Worm (Caenorhabditis elegans): ENCODE results near the gene nspd-5.

- TF ChIP-seq lin-14 (GFP tag; optimal IDR thresholded peaks at IDR 0.05) (no peak), ama-1 (optimal IDR thresholded peaks at IDR 0.05) (no peak), lin-15B (tag; optimal IDR thresholded peaks at IDR 0.05) (no peak), nhr-76 (tag; optimal IDR thresholded peaks at IDR 0.05) (no peak), ztf-4 (tag; optimal IDR thresholded peaks at IDR 0.05) (no peak), rnt-1 (tag; optimal IDR thresholded peaks at IDR 0.05) (no peak), ztf-11 (tag; optimal IDR thresholded peaks at IDR 0.05) (no peak), ces-1 (GFP tag; optimal IDR thresholded peaks at IDR 0.05) (no peak), lin-35 (GFP tag; optimal IDR thresholded peaks at IDR 0.05) (no peak), unc-62 (GFP tag; optimal IDR thresholded peaks at IDR 0.05) (no peak), pqm-1 (tag; optimal IDR thresholded peaks at IDR 0.05) (no peak), egl-27 (tag; optimal IDR thresholded peaks at IDR 0.05) (no peak), sox-4 (tag; optimal IDR thresholded peaks at IDR 0.05) (no peak), fos-1 (tag; optimal IDR thresholded peaks at IDR 0.05) (no peak)
Observed at ce11 chrII:4879629-4880028, 19.5 kb upstream of the nspd-5 start, which contains the start of gene gst-6.

Data from whole organism, L1 larva.